Worm (Caenorhabditis elegans) whole organism, midembryonic: ENCODE results near the gene F49E12.7.

Experiments used
- T22C8.4 ChIP-seq: fragments of 200-800 bp; sonication (Bioruptor generic); IDR thresholded peaks from 2 replicates; pipeline ENCODE4 v1.3.6; 2022; ENCODE audit warnings: missing genetic modification characterization, missing compliant biosample characterization
- cog-1 ChIP-seq: sonication (generic microtip); optimal IDR thresholded peaks from 2 replicates; lab custom pipeline; 2016; ENCODE audit warnings: missing genetic modification characterization, missing compliant biosample characterization
- flt-1 ChIP-seq: fragments of 200-800 bp; sonication (Bioruptor generic); IDR thresholded peaks from 2 replicates; pipeline ENCODE4 v1.3.6; 2022; ENCODE audit warnings: missing genetic modification characterization, missing compliant biosample characterization
- klf-2 ChIP-seq: fragments of 200-800 bp; sonication (Bioruptor generic); conservative IDR thresholded peaks from 2 replicates; pipeline ENCODE4 v1.3.6; 2022; ENCODE audit warnings: missing genetic modification reagents, missing genetic modification characterization, missing compliant biosample characterization
- med-1 ChIP-seq: sonication (generic microtip); optimal IDR thresholded peaks from 2 replicates; lab custom pipeline; 2017; ENCODE audit warnings: missing genetic modification characterization, mild to moderate bottlenecking, missing compliant biosample characterization, antibody characterized with exemption, missing genetic modification reagents; ENCODE audit not compliant: insufficient read depth
- ref-1 ChIP-seq: fragments of 200-800 bp; sonication (Bioruptor generic); conservative IDR thresholded peaks from 2 replicates; pipeline ENCODE4 v1.3.6; 2022; ENCODE audit warnings: missing genetic modification reagents, missing genetic modification characterization, missing compliant biosample characterization
- tab-1 ChIP-seq: fragments of 200-800 bp; sonication (Bioruptor generic); IDR thresholded peaks from 2 replicates; pipeline ENCODE4 v1.3.6; 2022; ENCODE audit warnings: missing genetic modification characterization, missing compliant biosample characterization
- ztf-23 ChIP-seq: fragments of 200-800 bp; sonication (Bioruptor generic); IDR thresholded peaks from 2 replicates; pipeline ENCODE4 v1.3.6; 2022; ENCODE audit warnings: missing genetic modification reagents, missing genetic modification characterization, missing compliant biosample characterization
- ztf-29 ChIP-seq: fragments of 200-800 bp; sonication (Bioruptor generic); IDR thresholded peaks from 2 replicates; pipeline ENCODE4 v1.3.6; 2022; ENCODE audit warnings: missing genetic modification reagents, missing genetic modification characterization, missing compliant biosample characterization

DNA sequence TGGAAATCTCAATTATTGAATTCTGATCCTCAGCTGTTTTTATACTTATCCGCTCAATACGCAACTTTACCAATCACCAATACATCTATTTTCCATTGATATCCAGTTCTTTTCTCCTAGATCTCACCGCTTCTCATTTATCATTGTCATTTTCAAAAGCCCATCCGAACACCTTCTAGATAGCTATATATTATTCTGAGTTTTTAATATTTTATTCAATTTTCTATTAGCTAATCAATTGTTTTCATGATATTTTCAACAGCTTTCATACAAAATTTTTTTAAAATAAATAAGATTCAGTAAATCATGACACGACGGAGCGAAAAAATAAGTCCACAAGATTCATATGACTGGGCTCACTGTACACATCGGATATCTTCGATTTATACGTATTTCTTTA is 14.7 kb downstream of the F49E12.7 start, which contains the start of gene F49E12.12:
- TF ChIP-seq cog-1 = no peak
- TF ChIP-seq ztf-29 (GFP tag; lab: Robert Waterston, UW) = no peak
- TF ChIP-seq med-1 (GFP tag; lab: Kevin White, UChicago) = no peak
- no peak for TF ChIP-seq ref-1
- TF ChIP-seq flt-1 = no peak
- no peak for TF ChIP-seq ztf-23
- TF ChIP-seq klf-2 = no peak
- TF ChIP-seq T22C8.4 (GFP tag; lab: Robert Waterston, UW) = no peak
- no peak for TF ChIP-seq tab-1
